Fruit fly (Drosophila melanogaster): ENCODE data around the gene CG15385.

Gene CG15385

dm6 chr2L:2161244-2162243 is 50.8 kb downstream of the CG15385 start (continued):
- TF ChIP-seq sd (tag; optimal IDR thresholded peaks at IDR 0.05) (peak; percentile 99), CG2120 (GFP tag; optimal IDR thresholded peaks at IDR 0.05) (peak; percentile 65), CG4707 (GFP tag; optimal IDR thresholded peaks at IDR 0.05) (no peak), h (optimal IDR thresholded peaks at IDR 0.05) (no peak), CG7987 (GFP tag; optimal IDR thresholded peaks at IDR 0.05) (no peak), Side (GFP tag; optimal IDR thresholded peaks at IDR 0.05) (no peak), CG11456 (GFP tag; IDR thresholded peaks at IDR 0.05) (peak; percentile 23; the same call in 1 of the 3 replicates), chif (GFP tag; optimal IDR thresholded peaks at IDR 0.05) (peak; percentile 19 to 62), gsb (GFP tag; IDR thresholded peaks at IDR 0.05) (0 out of 2 replicates have a peak, but pooled peaks have one; percentile 13), Jarid2 (GFP tag; optimal IDR thresholded peaks at IDR 0.05) (peak; percentile 59), H2.0 (GFP tag; IDR thresholded peaks at IDR 0.05) (peak; percentile 52), pros (GFP tag; optimal IDR thresholded peaks at IDR 0.05) (peak; percentile 97), fu2 (GFP tag; optimal IDR thresholded peaks at IDR 0.05) (peak; percentile 16), CG9727 (GFP tag; optimal IDR thresholded peaks at IDR 0.05) (peak; percentile 58), Mad (GFP tag; optimal IDR thresholded peaks at IDR 0.05) (peak; percentile 16), emc (GFP tag; optimal IDR thresholded peaks at IDR 0.05) (no peak), CHES-1-like (GFP tag; optimal IDR thresholded peaks at IDR 0.05) (peak; percentile 7), CG30431 (GFP tag; optimal IDR thresholded peaks at IDR 0.05) (peak; percentile 63), ap (GFP tag; IDR thresholded peaks at IDR 0.05) (peak; percentile 34; the same call in 1 of the 2 replicates), CG15601 (tag; optimal IDR thresholded peaks at IDR 0.05) (peak; percentile 45), ham (GFP tag; IDR thresholded peaks at IDR 0.05) (no peak), Taf1 (GFP tag; IDR thresholded peaks at IDR 0.05) (0 out of 2 replicates have a peak, but pooled peaks have one; percentile 36), CG11093 (GFP tag; IDR thresholded peaks at IDR 0.05) (0 out of 3 replicates have a peak, but pooled peaks have one; percentile 27), Sry-δ (GFP tag; optimal IDR thresholded peaks at IDR 0.05) (no peak), unpg (GFP tag; optimal IDR thresholded peaks at IDR 0.05) (peak; percentile 7), CG2712 (tag; optimal IDR thresholded peaks at IDR 0.05) (peak; percentile 36), salm (tag; optimal IDR thresholded peaks at IDR 0.05) (no peak), CG10147 (GFP tag; optimal IDR thresholded peaks at IDR 0.05) (no peak), CG3281 (GFP tag; optimal IDR thresholded peaks at IDR 0.05) (peak; percentile 42), NFAT (GFP tag; IDR thresholded peaks at IDR 0.05) (peak; percentile 43; the same call in 1 of the 2 replicates), CG9609 (GFP tag; optimal IDR thresholded peaks at IDR 0.05) (peak; percentile 49), CG6765 (GFP tag; optimal IDR thresholded peaks at IDR 0.05) (peak; percentile 3), CG4360 (GFP tag; IDR thresholded peaks at IDR 0.05) (peak; percentile 79), CG17829 (tag; optimal IDR thresholded peaks at IDR 0.05) (peak; percentile 6), C15 (GFP tag; IDR thresholded peaks at IDR 0.05) (no peak), CG34376 (GFP tag; optimal IDR thresholded peaks at IDR 0.05) (peak; percentile 54), CG13424 (tag; optimal IDR thresholded peaks at IDR 0.05) (peak; percentile 47), fd102C (GFP tag; optimal IDR thresholded peaks at IDR 0.05) (no peak), CTCF (GFP tag; optimal IDR thresholded peaks at IDR 0.05) (no peak), tna (GFP tag; IDR thresholded peaks at IDR 0.05; ENCODE audit: partially characterized antibody) (peak; percentile 39; the same call in 1 of the 2 replicates), ash1 (GFP tag; optimal IDR thresholded peaks at IDR 0.05) (no peak), CG6175 (GFP tag; IDR thresholded peaks at IDR 0.05) (peak; percentile 87; the same call in 2 of the 3 replicates), CG6689 (GFP tag; IDR thresholded peaks at IDR 0.05) (peak; percentile 35; the same call in 1 of the 2 replicates), CG31388 (GFP tag; optimal IDR thresholded peaks at IDR 0.05) (no peak), CG1529 (GFP tag; optimal IDR thresholded peaks at IDR 0.05) (no peak), klu (GFP tag; IDR thresholded peaks at IDR 0.05) (peak; percentile 90), chn (GFP tag; optimal IDR thresholded peaks at IDR 0.05) (peak; percentile 19), tin (GFP tag; optimal IDR thresholded peaks at IDR 0.05) (peak; percentile 50), Mes4 (GFP tag; optimal IDR thresholded peaks at IDR 0.05) (peak; percentile 23)
